Worm (Caenorhabditis elegans): ENCODE data around the gene srt-44.
"Not testable (repeated sequence)": the region's sequence is repeated elsewhere in the genome, so short reads cannot be mapped to it uniquely, and the experiment has no call there.

ce11 chrIV:15059150-15059549 is 44.3 kb upstream of the srt-44 start:
- TF ChIP-seq skn-1 (tag; optimal IDR thresholded peaks at IDR 0.05); ztf-7 (tag; optimal IDR thresholded peaks at IDR 0.05); fos-1 (tag; optimal IDR thresholded peaks at IDR 0.05); R02D3.7 (tag; optimal IDR thresholded peaks at IDR 0.05); unc-130 (GFP tag; optimal IDR thresholded peaks at IDR 0.05): not testable (repeated sequence)
- peak; percentile 88 for TF ChIP-seq arid-1 (GFP tag; conservative IDR thresholded peaks at IDR 0.05)
